Worm (Caenorhabditis elegans): ENCODE measurements around the gene srsx-21.

The srsx-21 gene

ce11 chrV:9791332-9791731 is 46.4 kb upstream of the srsx-21 start, which contains the start of gene lipl-2:
TSS of gene lipl-2 (plus strand) at chrV:9791567.
- TF ChIP-seq fos-1 (tag; optimal IDR thresholded peaks at IDR 0.05) (peak; percentile 26), peb-1 (tag; optimal IDR thresholded peaks at IDR 0.05) (no peak), sma-9 (GFP tag; optimal IDR thresholded peaks at IDR 0.05) (peak; percentile 31), sma-9 (tag; optimal IDR thresholded peaks at IDR 0.05) (no peak), crh-2 (tag; optimal IDR thresholded peaks at IDR 0.05) (peak; percentile 25)

DNA sequence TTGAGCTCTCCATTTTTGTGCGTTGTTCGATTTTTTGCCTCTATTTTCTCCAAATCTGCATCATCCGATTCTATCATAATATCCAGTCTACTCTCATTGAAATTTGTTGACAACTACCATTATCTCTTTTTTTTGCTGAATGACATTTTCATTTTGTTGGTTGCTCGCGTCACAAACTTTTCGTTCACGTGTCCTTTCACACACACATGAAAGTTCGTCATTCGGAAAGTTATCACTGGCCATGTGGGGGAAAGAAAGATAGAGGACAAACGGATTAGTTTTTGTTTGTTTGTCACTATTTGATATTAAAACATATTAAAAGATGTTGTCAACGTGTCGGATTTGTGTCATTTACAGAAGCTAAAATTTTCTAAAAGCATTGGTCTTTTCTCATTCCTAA is 42.8 kb upstream of the srsx-21 start:
- no peak for TF ChIP-seq ceh-82 (tag; optimal IDR thresholded peaks at IDR 0.05)
- peak; percentile 9 for TF ChIP-seq sma-9 (GFP tag; optimal IDR thresholded peaks at IDR 0.05)
- no peak for TF ChIP-seq sma-9 (tag; optimal IDR thresholded peaks at IDR 0.05)
- no peak for TF ChIP-seq ceh-16 (tag; optimal IDR thresholded peaks at IDR 0.05)

DNA sequence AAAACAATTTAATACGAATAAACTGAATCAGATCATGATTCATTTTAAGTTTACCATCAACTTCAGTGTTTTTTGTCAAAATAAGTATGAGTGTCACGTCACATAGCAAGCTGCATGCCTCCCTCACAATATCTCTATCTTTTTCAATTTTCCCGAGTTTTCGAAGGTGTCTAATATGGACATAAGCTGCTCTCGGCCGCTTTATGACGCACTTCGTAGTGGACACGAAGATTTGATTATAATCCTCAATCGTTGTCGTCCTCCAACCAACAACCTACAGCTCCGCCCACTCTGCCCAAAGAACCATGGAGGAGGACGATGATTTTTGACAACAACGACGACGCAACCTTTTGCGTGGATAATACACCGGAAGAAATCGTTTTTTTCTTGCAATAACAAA is 41.8 kb upstream of the srsx-21 start:
- TF ChIP-seq lin-11 (tag; optimal IDR thresholded peaks at IDR 0.05) (peak; percentile 20), elt-3 (tag; optimal IDR thresholded peaks at IDR 0.05) (no peak)

ce11 chrV:9796562-9796961 is 41.2 kb upstream of the srsx-21 start, which contains the start of gene F46B6.9:
TSS of gene F46B6.9 (plus strand) at chrV:9796862.
- TF ChIP-seq dmd-4 (tag; optimal IDR thresholded peaks at IDR 0.05) (no peak), egl-27 (tag; optimal IDR thresholded peaks at IDR 0.05) (no peak), ztf-1 (GFP tag; conservative IDR thresholded peaks at IDR 0.05) (no peak), lin-39 (tag; optimal IDR thresholded peaks at IDR 0.05) (no peak), sma-9 (GFP tag; optimal IDR thresholded peaks at IDR 0.05) (no peak), sma-9 (tag; optimal IDR thresholded peaks at IDR 0.05) (no peak), R02D3.7 (tag; optimal IDR thresholded peaks at IDR 0.05) (no peak), nhr-129 (tag; optimal IDR thresholded peaks at IDR 0.05) (no peak), ceh-16 (tag; optimal IDR thresholded peaks at IDR 0.05) (no peak), mbf-1 (tag; optimal IDR thresholded peaks at IDR 0.05) (no peak), snpc-4 (tag; optimal IDR thresholded peaks at IDR 0.05) (no peak), elt-3 (tag; optimal IDR thresholded peaks at IDR 0.05) (no peak), skn-1 (tag; optimal IDR thresholded peaks at IDR 0.05) (no peak), unc-39 (tag; optimal IDR thresholded peaks at IDR 0.05) (no peak), peb-1 (tag; optimal IDR thresholded peaks at IDR 0.05) (no peak)

DNA sequence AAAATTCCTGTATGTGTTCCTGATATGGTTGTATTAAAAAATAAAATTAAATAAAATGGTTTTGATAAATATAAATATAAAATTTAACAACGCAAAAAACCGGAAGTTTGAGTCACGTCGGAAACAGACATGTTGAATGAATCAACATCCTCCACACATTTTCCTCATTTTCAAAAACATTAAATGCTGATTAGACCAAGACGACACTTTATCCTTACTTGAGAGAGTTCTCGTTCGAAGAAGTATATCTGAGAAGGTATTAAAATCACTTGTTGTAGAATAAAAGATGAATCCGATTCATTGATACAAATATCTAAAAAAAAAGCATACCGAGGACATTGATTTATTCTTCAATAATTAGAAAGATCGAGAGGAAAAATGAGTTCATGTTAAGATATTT is 39.6 kb upstream of the srsx-21 start:
- TF ChIP-seq aly-2 (tag; optimal IDR thresholded peaks at IDR 0.05) (no peak), egl-27 (tag; optimal IDR thresholded peaks at IDR 0.05) (no peak), dmd-4 (tag; optimal IDR thresholded peaks at IDR 0.05) (no peak), F13H6.1 (tag; optimal IDR thresholded peaks at IDR 0.05) (no peak), lin-11 (tag; optimal IDR thresholded peaks at IDR 0.05) (no peak), mbf-1 (tag; optimal IDR thresholded peaks at IDR 0.05) (no peak), unc-55 (GFP tag; optimal IDR thresholded peaks at IDR 0.05) (no peak), ztf-4 (tag; optimal IDR thresholded peaks at IDR 0.05) (no peak), blmp-1 (tag; optimal IDR thresholded peaks at IDR 0.05; ENCODE audit: insufficient read depth) (no peak), nhr-129 (tag; optimal IDR thresholded peaks at IDR 0.05) (no peak), elt-1 (tag; optimal IDR thresholded peaks at IDR 0.05) (no peak), peb-1 (tag; optimal IDR thresholded peaks at IDR 0.05) (no peak), sma-9 (GFP tag; optimal IDR thresholded peaks at IDR 0.05) (no peak), sma-9 (tag; optimal IDR thresholded peaks at IDR 0.05) (no peak), elt-3 (tag; optimal IDR thresholded peaks at IDR 0.05) (no peak), fos-1 (tag; optimal IDR thresholded peaks at IDR 0.05) (no peak), nhr-23 (tag; optimal IDR thresholded peaks at IDR 0.05) (no peak), ZK546.5 (tag; optimal IDR thresholded peaks at IDR 0.05) (no peak)

- TF ChIP-seq mbf-1 (tag; optimal IDR thresholded peaks at IDR 0.05) (no peak), snpc-4 (tag; optimal IDR thresholded peaks at IDR 0.05) (no peak), sem-4 (tag; optimal IDR thresholded peaks at IDR 0.05) (no peak), ztf-4 (tag; optimal IDR thresholded peaks at IDR 0.05) (no peak), ztf-11 (tag; optimal IDR thresholded peaks at IDR 0.05) (no peak), mab-5 (tag; optimal IDR thresholded peaks at IDR 0.05) (no peak), nhr-23 (tag; optimal IDR thresholded peaks at IDR 0.05) (no peak), ceh-16 (tag; optimal IDR thresholded peaks at IDR 0.05) (no peak)
Observed at ce11 chrV:9799076-9799475, 38.7 kb upstream of the srsx-21 start, which contains the start of gene F46B6.13. TSS of gene F46B6.13 (minus strand) at chrV:9799176.

DNA sequence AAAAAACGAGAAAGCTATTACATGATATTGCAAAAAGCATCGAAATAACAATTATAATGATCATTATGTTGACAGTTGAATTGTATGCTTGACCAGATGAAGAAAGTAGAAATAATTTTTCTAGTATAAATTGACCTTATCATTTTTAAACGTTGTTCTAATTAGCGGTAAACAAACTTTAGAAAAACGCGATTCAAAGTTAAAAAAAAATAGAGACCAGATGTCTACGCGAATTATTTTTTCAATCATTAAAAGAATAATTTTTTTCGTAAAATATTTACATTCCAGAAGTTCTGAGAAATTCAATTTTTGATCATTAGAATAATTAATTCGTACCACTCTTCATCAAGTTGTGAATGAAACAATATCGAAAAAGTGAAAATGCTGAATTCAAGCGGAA is 35.8 kb upstream of the srsx-21 start, which contains the start of gene F46B6.10:
TSS of gene F46B6.10 (minus strand) at position 101 of the 400 bp plus-strand sequence.
- TF ChIP-seq nhr-6 (tag; optimal IDR thresholded peaks at IDR 0.05), result no peak
- no peak for TF ChIP-seq lin-11 (tag; optimal IDR thresholded peaks at IDR 0.05)
- TF ChIP-seq peb-1 (tag; optimal IDR thresholded peaks at IDR 0.05), result no peak
- no peak for TF ChIP-seq ztf-1 (GFP tag; conservative IDR thresholded peaks at IDR 0.05)
- TF ChIP-seq nhr-10 (tag; optimal IDR thresholded peaks at IDR 0.05), result no peak
- no peak for TF ChIP-seq nhr-25 (tag; optimal IDR thresholded peaks at IDR 0.05)

Data from whole organism, L2 larva.